Fruit fly (Drosophila melanogaster) whole organism, pupa: ENCODE results near the gene CG34309.

Experiments used
- CG10348 ChIP-seq: fragments of 200-800 bp; sonication (Bioruptor generic); IDR thresholded peaks from 2 replicates; pipeline ENCODE4 v1.3.6; 2022; ENCODE audit warnings: missing biosample characterization, missing genetic modification characterization
- CG12605 ChIP-seq: fragments of 200-800 bp; sonication (Bioruptor generic); IDR thresholded peaks from 2 replicates; pipeline ENCODE4 v1.3.6; 2022; ENCODE audit warnings: missing biosample characterization, missing genetic modification characterization
- CG13204 ChIP-seq: fragments of 200-800 bp; sonication (Bioruptor generic); optimal IDR thresholded peaks from 2 replicates; lab custom pipeline; 2018; ENCODE audit warnings: missing biosample characterization, mild to moderate bottlenecking, missing genetic modification characterization, moderate library complexity
- CG14655 ChIP-seq: fragments of 200-800 bp; sonication (Bioruptor generic); optimal IDR thresholded peaks from 3 replicates; lab custom pipeline; 2017; ENCODE audit warnings: mild to moderate bottlenecking, missing biosample characterization, missing genetic modification reagents, missing genetic modification characterization
- CG15710 ChIP-seq: fragments of 200-800 bp; sonication (Bioruptor generic); optimal IDR thresholded peaks from 2 replicates; lab custom pipeline; 2018; ENCODE audit warnings: missing biosample characterization, mild to moderate bottlenecking, missing genetic modification characterization, moderate library complexity
- CG17806 ChIP-seq: fragments of 200-800 bp; sonication (Bioruptor generic); optimal IDR thresholded peaks from 2 replicates; lab custom pipeline; 2018; ENCODE audit warnings: missing biosample characterization, mild to moderate bottlenecking, missing genetic modification characterization, moderate library complexity
- CG32121 ChIP-seq: fragments of 200-800 bp; sonication (Bioruptor generic); IDR thresholded peaks from 2 replicates; pipeline ENCODE4 v1.3.6; 2022; ENCODE audit warnings: missing biosample characterization, missing genetic modification characterization
- CG34367 ChIP-seq: fragments of 200-800 bp; sonication (Bioruptor generic); optimal IDR thresholded peaks from 2 replicates; lab custom pipeline; 2018; ENCODE audit warnings: missing biosample characterization, mild to moderate bottlenecking, missing genetic modification characterization
- CG4496 ChIP-seq: fragments of 200-800 bp; sonication (Bioruptor generic); IDR thresholded peaks from 3 replicates; pipeline ENCODE4 v1.3.6; 2022; ENCODE audit warnings: missing biosample characterization, missing genetic modification characterization
- CG8159 ChIP-seq: fragments of 200-800 bp; sonication (Bioruptor generic); optimal IDR thresholded peaks from 3 replicates; lab custom pipeline; 2018; ENCODE audit warnings: missing biosample characterization, mild to moderate bottlenecking, missing genetic modification characterization, moderate library complexity
- CG8301 ChIP-seq: fragments of 200-800 bp; sonication (Bioruptor generic); optimal IDR thresholded peaks from 2 replicates; lab custom pipeline; 2018; ENCODE audit warnings: missing biosample characterization, mild to moderate bottlenecking, missing genetic modification characterization
- CG9948 ChIP-seq: fragments of 200-800 bp; sonication (Bioruptor generic); optimal IDR thresholded peaks from 2 replicates; lab custom pipeline; 2018; ENCODE audit warnings: missing biosample characterization, mild to moderate bottlenecking, missing genetic modification characterization, moderate library complexity
- D1 ChIP-seq: fragments of 200-800 bp; sonication (Bioruptor generic); optimal IDR thresholded peaks from 2 replicates; lab custom pipeline; 2018; ENCODE audit warnings: missing biosample characterization, mild to moderate bottlenecking, missing genetic modification characterization, moderate library complexity
- EcR ChIP-seq: fragments of 200-800 bp; sonication (Bioruptor generic); optimal IDR thresholded peaks from 3 replicates; lab custom pipeline; 2019; ENCODE audit warnings: missing biosample characterization, missing genetic modification characterization, mild to moderate bottlenecking, moderate library complexity, missing genetic modification reagents
- Ets98B ChIP-seq: fragments of 200-800 bp; sonication (Bioruptor generic); IDR thresholded peaks from 2 replicates; pipeline ENCODE4 v1.3.6; 2022; ENCODE audit warnings: missing biosample characterization, missing genetic modification characterization
- Pif1A ChIP-seq: fragments of 200-800 bp; sonication (Bioruptor generic); optimal IDR thresholded peaks from 3 replicates; lab custom pipeline; 2016; ENCODE audit warnings: missing biosample characterization, missing genetic modification characterization
- Pif1B ChIP-seq: fragments of 200-800 bp; sonication (Bioruptor generic); optimal IDR thresholded peaks from 3 replicates; lab custom pipeline; 2016; ENCODE audit warnings: missing biosample characterization, missing genetic modification characterization
- Snoo ChIP-seq: fragments of 200-800 bp; sonication (Bioruptor generic); optimal IDR thresholded peaks from 3 replicates; lab custom pipeline; 2017; ENCODE audit warnings: missing biosample characterization, mild to moderate bottlenecking, missing genetic modification characterization, inconsistent platforms
- fd96Ca ChIP-seq: fragments of 200-800 bp; sonication (Bioruptor generic); IDR thresholded peaks from 3 replicates; pipeline ENCODE4 v1.3.6; 2022; ENCODE audit warnings: missing biosample characterization, missing genetic modification characterization
- gl ChIP-seq: fragments of 200-800 bp; sonication (Bioruptor generic); optimal IDR thresholded peaks from 2 replicates; lab custom pipeline; 2018; ENCODE audit warnings: missing biosample characterization, mild to moderate bottlenecking, missing genetic modification characterization
- rn ChIP-seq: fragments of 200-800 bp; sonication (Bioruptor generic); IDR thresholded peaks from 2 replicates; pipeline ENCODE4 v1.3.6; 2022; ENCODE audit warnings: missing biosample characterization, missing genetic modification characterization

CG34309 gene

DNA sequence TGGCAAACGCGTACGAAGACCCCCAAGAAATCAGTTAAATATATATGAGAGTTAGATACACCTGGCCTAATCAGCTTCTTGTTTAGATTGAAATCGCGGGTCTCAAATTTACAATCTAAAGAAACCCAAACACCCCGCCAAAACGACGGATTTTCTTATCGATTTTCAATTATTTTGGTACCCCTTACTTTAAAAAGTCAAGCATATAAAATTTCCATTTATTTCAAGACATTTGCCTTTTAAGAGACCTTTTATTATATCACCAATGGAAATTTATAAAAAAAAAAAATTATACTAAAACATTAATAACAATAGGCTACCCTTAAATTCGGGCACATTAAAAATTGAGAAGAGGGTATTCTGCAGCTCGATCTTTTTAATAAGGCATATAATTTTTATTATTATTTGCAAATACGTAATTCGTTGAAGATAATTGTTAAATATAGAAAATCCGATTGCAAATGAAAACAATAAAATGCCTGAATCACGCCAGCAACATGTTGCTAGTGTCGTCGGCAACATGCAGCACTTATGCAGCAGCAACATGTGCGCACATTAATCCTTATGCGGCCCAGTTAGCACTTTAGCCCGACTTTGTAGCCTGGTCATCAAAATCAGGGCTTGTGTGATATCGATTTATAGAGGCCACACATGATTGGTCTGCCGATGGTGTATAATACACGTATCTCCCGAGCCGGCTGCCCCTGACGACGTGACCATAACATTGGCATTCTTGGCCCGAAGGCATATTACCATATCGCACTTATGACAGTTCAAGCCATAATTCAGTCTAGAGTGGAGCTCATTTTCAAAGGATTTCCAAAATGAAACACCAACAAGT lies at the start of gene CG34309, which contains the start of gene Lip3:
CG34309 (plus strand) TSS at position 791 of the 841 bp plus-strand sequence.
Lip3 (minus strand) TSS at position 65 of the 841 bp plus-strand sequence.
- TF ChIP-seq CG10348 (GFP tag; lab: Robert Waterston, UW) (no peak), fd96Ca (GFP tag; lab: Robert Waterston, UW) (no peak), D1 (tag; lab: Kevin White, UChicago) (no peak), CG15710 (tag; lab: Kevin White, UChicago) (peak; percentile 23), rn (GFP tag; lab: Robert Waterston, UW) (no peak), CG12605 (GFP tag; lab: Robert Waterston, UW) (no peak), Ets98B (GFP tag; lab: Robert Waterston, UW) (no peak), CG8159 (tag; lab: Kevin White, UChicago) (peak; percentile 28), gl (tag; lab: Kevin White, UChicago) (no peak), CG17806 (tag; lab: Kevin White, UChicago) (peak; percentile 24), Pif1B (GFP tag; lab: Kevin White, UChicago) (no peak), CG34367 (tag; lab: Kevin White, UChicago) (no peak), CG4496 (GFP tag; lab: Robert Waterston, UW) (no peak), CG13204 (GFP tag; lab: Kevin White, UChicago) (no peak), CG32121 (GFP tag; lab: Robert Waterston, UW) (no peak), Snoo (tag; lab: Kevin White, UChicago) (peak; percentile 57), CG8301 (tag; lab: Kevin White, UChicago) (no peak), CG14655 (GFP tag; lab: Kevin White, UChicago) (no peak), Pif1A (GFP tag; lab: Kevin White, UChicago) (no peak), CG9948 (tag; lab: Kevin White, UChicago) (no peak), EcR (GFP tag; lab: Kevin White, UChicago) (no peak)

DNA sequence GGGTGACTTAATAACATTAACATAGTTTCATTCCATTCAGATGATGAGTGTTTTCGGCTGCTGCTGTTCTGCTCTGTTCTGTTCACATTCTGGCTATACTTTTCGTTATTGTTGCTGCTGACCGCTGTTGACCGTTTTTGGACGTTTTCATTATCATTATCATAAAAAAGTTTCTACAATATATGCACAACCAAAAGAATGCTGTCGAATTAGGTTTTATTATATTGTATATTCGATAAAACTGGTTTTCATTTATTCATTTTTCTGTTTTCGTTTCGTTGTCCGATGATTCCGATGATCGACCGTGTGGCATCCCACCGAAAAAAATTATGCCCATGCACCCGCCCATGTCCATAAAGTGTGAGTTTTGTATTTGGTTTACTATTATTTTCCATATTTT lies 39.4 kb upstream of the CG34309 start:
- TF ChIP-seq EcR (GFP tag; lab: Kevin White, UChicago) (no peak), CG32121 (GFP tag; lab: Robert Waterston, UW) (no peak), CG8301 (tag; lab: Kevin White, UChicago) (no peak), CG12605 (GFP tag; lab: Robert Waterston, UW) (no peak), Snoo (tag; lab: Kevin White, UChicago) (no peak), rn (GFP tag; lab: Robert Waterston, UW) (no peak), CG14655 (GFP tag; lab: Kevin White, UChicago) (no peak), Ets98B (GFP tag; lab: Robert Waterston, UW) (no peak), CG4496 (GFP tag; lab: Robert Waterston, UW) (no peak)

dm6 chr3R:13334007-13334406 lies 38.4 kb upstream of the CG34309 start, which contains the start of gene PK2-R2:
TSS of gene PK2-R2 (minus strand) at chr3R:13334166.
- no peak for TF ChIP-seq Pif1A (GFP tag; lab: Kevin White, UChicago)
- no peak for TF ChIP-seq CG17806 (tag; lab: Kevin White, UChicago)
- TF ChIP-seq, all 21 proteins: peak for 0

DNA sequence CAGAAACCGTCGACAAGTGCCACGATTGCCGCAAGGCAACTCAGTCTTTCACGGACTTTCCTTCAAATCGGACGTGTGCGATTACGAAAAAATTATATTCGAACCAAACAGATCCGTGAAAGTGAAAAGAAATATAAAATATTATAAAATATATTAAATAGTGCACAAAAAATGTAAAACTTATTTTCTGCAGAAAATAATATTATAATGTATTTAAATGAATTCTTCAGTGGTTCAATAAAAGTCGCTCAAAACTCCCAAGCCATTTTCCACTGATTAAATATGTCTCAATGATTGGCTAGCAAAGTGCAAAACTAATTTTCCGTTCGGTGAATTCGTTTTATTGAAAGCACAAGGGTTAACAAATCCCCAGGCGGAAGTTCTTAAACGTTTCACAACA lies 34.4 kb upstream of the CG34309 start, which contains the start of gene PK2-R1:
PK2-R1 (plus strand) TSS at position 301 of the 400 bp plus-strand sequence.
- TF ChIP-seq CG10348 (GFP tag; lab: Robert Waterston, UW) = no peak
- TF ChIP-seq CG13204 (GFP tag; lab: Kevin White, UChicago) = no peak
- no peak for TF ChIP-seq CG32121 (GFP tag; lab: Robert Waterston, UW)
- no peak for TF ChIP-seq CG14655 (GFP tag; lab: Kevin White, UChicago)
- TF ChIP-seq CG8159 (tag; lab: Kevin White, UChicago) = no peak
- TF ChIP-seq CG12605 (GFP tag; lab: Robert Waterston, UW) = no peak
- no peak for TF ChIP-seq CG15710 (tag; lab: Kevin White, UChicago)
- TF ChIP-seq Snoo (tag; lab: Kevin White, UChicago) = no peak
- TF ChIP-seq CG9948 (tag; lab: Kevin White, UChicago) = no peak
- TF ChIP-seq CG17806 (tag; lab: Kevin White, UChicago) = no peak

DNA sequence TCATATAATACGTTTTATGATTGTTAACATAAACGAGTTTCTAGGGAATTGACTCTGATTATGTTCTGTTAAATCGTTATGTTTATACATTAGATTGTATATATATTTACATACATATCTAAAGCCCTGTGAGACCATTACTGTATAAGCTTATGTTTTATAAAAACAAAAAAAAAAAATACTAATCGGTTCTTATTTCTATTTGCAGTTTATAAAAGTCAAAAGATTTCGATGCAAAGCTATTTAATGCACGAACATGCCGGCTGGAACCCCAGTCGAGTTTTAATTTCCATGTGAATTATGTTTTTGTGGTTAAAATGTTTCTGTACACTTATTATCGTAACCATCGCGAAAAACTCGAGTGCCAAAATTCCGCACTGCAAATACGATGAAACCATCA lies 19.1 kb upstream of the CG34309 start, which contains the start of gene mthl12:
mthl12 (plus strand) TSS at position 301 of the 400 bp plus-strand sequence.
- TF ChIP-seq rn (GFP tag; lab: Robert Waterston, UW) (no peak), CG34367 (tag; lab: Kevin White, UChicago) (no peak), Pif1B (GFP tag; lab: Kevin White, UChicago) (no peak), CG8301 (tag; lab: Kevin White, UChicago) (no peak), CG13204 (GFP tag; lab: Kevin White, UChicago) (no peak)

dm6 chr3R:13356960-13357359 lies 15.5 kb upstream of the CG34309 start:
- TF ChIP-seq EcR (GFP tag; lab: Kevin White, UChicago) (no peak), CG4496 (GFP tag; lab: Robert Waterston, UW) (no peak), CG8159 (tag; lab: Kevin White, UChicago) (no peak), Pif1A (GFP tag; lab: Kevin White, UChicago) (no peak)
